Worm (Caenorhabditis elegans) whole organism, L4 larva: Measurements from ENCODE around the gene zmp-5.

Experiments used
- F37D6.2 ChIP-seq: sonication (generic microtip); optimal IDR thresholded peaks from 2 replicates; lab custom pipeline; 2016; ENCODE audit warnings: mild to moderate bottlenecking, missing genetic modification characterization, missing compliant biosample characterization
- F44E2.7 ChIP-seq: fragments of 200-800 bp; sonication (Bioruptor generic); IDR thresholded peaks from 2 replicates; pipeline ENCODE4 v2.1.2; 2022; ENCODE audit warnings: missing genetic modification characterization, missing compliant biosample characterization
- F49E8.2 ChIP-seq: sonication (generic microtip); optimal IDR thresholded peaks from 2 replicates; lab custom pipeline; 2016; ENCODE audit warnings: missing compliant biosample characterization, mild to moderate bottlenecking, missing genetic modification characterization, borderline replicate concordance
- T26A8.4 ChIP-seq: fragments of 200-800 bp; sonication (Bioruptor generic); IDR thresholded peaks from 2 replicates; pipeline ENCODE4 v1.3.6; 2022; ENCODE audit warnings: missing genetic modification characterization, missing compliant biosample characterization
- Y105C5A.15 ChIP-seq: fragments of 200-800 bp; sonication (Bioruptor generic); IDR thresholded peaks from 2 replicates; pipeline ENCODE4 v1.3.6; 2022; ENCODE audit warnings: missing genetic modification characterization, missing compliant biosample characterization
- Y5F2A.4 ChIP-seq: fragments of 200-800 bp; sonication (Bioruptor generic); optimal IDR thresholded peaks from 2 replicates; lab custom pipeline; 2018; ENCODE audit warnings: mild to moderate bottlenecking, missing genetic modification characterization, missing compliant biosample characterization
- ZK546.5 ChIP-seq, 2 experiments: sonication (generic microtip); optimal IDR thresholded peaks; 2 replicates each; lab custom pipeline; 2017; ENCODE audit warnings: missing biosample characterization in 2 of 2, missing genetic modification characterization in 2 of 2
- aha-1 ChIP-seq: fragments of 150-350 bp; peaks from one replicate; lab custom pipeline; 2014; ENCODE audit warnings: missing biosample characterization, missing genetic modification characterization
- aly-2 ChIP-seq: sonication (generic microtip); optimal IDR thresholded peaks from 2 replicates; lab custom pipeline; 2018; ENCODE audit warnings: missing biosample characterization, missing genetic modification characterization
- arid-1 ChIP-seq: fragments of 200-800 bp; sonication (Bioruptor generic); conservative IDR thresholded peaks from 2 replicates; pipeline ENCODE4 v1.3.6; 2022; ENCODE audit warnings: missing genetic modification reagents, missing genetic modification characterization, missing compliant biosample characterization
- ceh-28 ChIP-seq: fragments of 150-350 bp; optimal IDR thresholded peaks from 2 replicates; lab custom pipeline; 2014; ENCODE audit warnings: missing biosample characterization, missing genetic modification reagents, missing genetic modification characterization
- ces-1 ChIP-seq: fragments of 150-350 bp; sonication (generic microtip); optimal IDR thresholded peaks from 4 replicates; lab custom pipeline; 2014; ENCODE audit warnings: missing biosample characterization, missing genetic modification reagents, missing genetic modification characterization
- cey-2 ChIP-seq: sonication (generic microtip); optimal IDR thresholded peaks from 3 replicates; lab custom pipeline; 2017; ENCODE audit warnings: missing genetic modification characterization, mild to moderate bottlenecking, missing compliant biosample characterization, antibody characterized with exemption, borderline replicate concordance; ENCODE audit not compliant: insufficient read depth
- ctbp-1 ChIP-seq: fragments of 200-800 bp; sonication (Bioruptor generic); IDR thresholded peaks from 2 replicates; pipeline ENCODE4 v1.3.6; 2022; ENCODE audit warnings: missing genetic modification reagents, missing genetic modification characterization, missing compliant biosample characterization
- daf-19 ChIP-seq: fragments of 200-800 bp; sonication (Bioruptor generic); conservative IDR thresholded peaks from 2 replicates; pipeline ENCODE4 v1.3.6; 2022; ENCODE audit warnings: missing genetic modification characterization, missing compliant biosample characterization
- daf-8 ChIP-seq: fragments of 200-800 bp; sonication (Bioruptor generic); IDR thresholded peaks from 2 replicates; pipeline ENCODE4 v1.3.6; 2022; ENCODE audit warnings: missing genetic modification characterization, missing compliant biosample characterization
- dmd-8 ChIP-seq: fragments of 200-800 bp; sonication (Bioruptor generic); IDR thresholded peaks from 2 replicates; pipeline ENCODE4 v1.3.6; 2022; ENCODE audit warnings: missing genetic modification characterization, missing compliant biosample characterization
- egl-27 ChIP-seq: sonication (generic microtip); optimal IDR thresholded peaks from 3 replicates; lab custom pipeline; 2017; ENCODE audit warnings: missing biosample characterization, missing genetic modification reagents, missing genetic modification characterization
- egl-43 ChIP-seq: fragments of 200-800 bp; sonication (Bioruptor generic); IDR thresholded peaks from 2 replicates; pipeline ENCODE4 v1.3.6; 2022; ENCODE audit warnings: missing genetic modification reagents, missing genetic modification characterization, missing compliant biosample characterization
- fkh-10 ChIP-seq: fragments of 150-350 bp; optimal IDR thresholded peaks from 2 replicates; lab custom pipeline; 2014; ENCODE audit warnings: missing biosample characterization, missing genetic modification reagents, missing genetic modification characterization
- hmg-1.1 ChIP-seq: fragments of 200-800 bp; sonication (Bioruptor generic); IDR thresholded peaks from 2 replicates; pipeline ENCODE4 v1.3.6; 2022; ENCODE audit warnings: missing genetic modification reagents, missing genetic modification characterization, missing compliant biosample characterization
- lin-13 ChIP-seq: fragments of 150-350 bp; optimal IDR thresholded peaks from 2 replicates; lab custom pipeline; 2014; ENCODE audit warnings: missing biosample characterization, missing genetic modification reagents, missing genetic modification characterization
- lin-38 ChIP-seq: fragments of 200-800 bp; sonication (Bioruptor generic); IDR thresholded peaks from 2 replicates; pipeline ENCODE4 v1.3.6; 2022; ENCODE audit warnings: missing genetic modification reagents, missing genetic modification characterization, missing compliant biosample characterization
- lsy-2 ChIP-seq, 2 experiments: fragments of 150-350 bp in 1 of 2; sonication (generic microtip) in 1 of 2; optimal IDR thresholded peaks; 2 replicates each; lab custom pipeline; 2014 to 2017; ENCODE audit warnings: missing biosample characterization in 2 of 2, missing genetic modification characterization in 2 of 2
- madf-5 ChIP-seq, 2 experiments: fragments of 200-800 bp; sonication (Bioruptor generic); IDR thresholded peaks; 2 replicates each; pipeline ENCODE4 v1.3.6; 2022; ENCODE audit warnings: missing compliant biosample characterization in 2 of 2, missing genetic modification characterization in 2 of 2
- madf-9 ChIP-seq: fragments of 200-800 bp; sonication (Bioruptor generic); conservative IDR thresholded peaks from 2 replicates; pipeline ENCODE4 v1.3.6; 2022; ENCODE audit warnings: missing genetic modification reagents, missing genetic modification characterization, missing compliant biosample characterization
- mdl-1 ChIP-seq, 2 experiments: fragments of 150-350 bp in 1 of 2; sonication (generic microtip) in 1 of 2; optimal IDR thresholded peaks; 2 replicates each; lab custom pipeline; 2014 to 2017; ENCODE audit warnings: missing biosample characterization in 2 of 2, missing genetic modification characterization in 2 of 2
- mdt-29 ChIP-seq: fragments of 200-800 bp; sonication (Bioruptor generic); IDR thresholded peaks from 2 replicates; pipeline ENCODE4 v1.3.6; 2022; ENCODE audit warnings: missing genetic modification reagents, missing genetic modification characterization, missing compliant biosample characterization
- mep-1 ChIP-seq: fragments of 150-350 bp; sonication (generic microtip); optimal IDR thresholded peaks from 3 replicates; lab custom pipeline; 2014; ENCODE audit warnings: missing biosample characterization, missing genetic modification characterization
- mxl-2 ChIP-seq: fragments of 200-800 bp; sonication (Bioruptor generic); conservative IDR thresholded peaks from 2 replicates; pipeline ENCODE4 v1.3.6; 2022; ENCODE audit warnings: missing genetic modification reagents, missing genetic modification characterization, missing compliant biosample characterization
- mxl-3 ChIP-seq: fragments of 200-800 bp; sonication (Bioruptor generic); optimal IDR thresholded peaks from 2 replicates; lab custom pipeline; 2018; ENCODE audit warnings: mild to moderate bottlenecking, missing genetic modification characterization, missing compliant biosample characterization
- nhr-237 ChIP-seq: sonication (generic microtip); optimal IDR thresholded peaks from 2 replicates; lab custom pipeline; 2017; ENCODE audit warnings: missing biosample characterization, missing genetic modification characterization
- nhr-25 ChIP-seq: sonication (generic microtip); optimal IDR thresholded peaks from 2 replicates; lab custom pipeline; 2017; ENCODE audit warnings: missing genetic modification characterization, mild to moderate bottlenecking, missing compliant biosample characterization, antibody characterized with exemption, moderate library complexity, borderline replicate concordance; ENCODE audit not compliant: insufficient read depth
- nhr-28 ChIP-seq: fragments of 150-350 bp; optimal IDR thresholded peaks from 2 replicates; lab custom pipeline; 2014; ENCODE audit warnings: missing biosample characterization, missing genetic modification characterization
- nhr-41 ChIP-seq: fragments of 200-800 bp; sonication (Bioruptor generic); IDR thresholded peaks from 2 replicates; pipeline ENCODE4 v1.3.6; 2022; ENCODE audit warnings: missing genetic modification reagents, missing genetic modification characterization, missing compliant biosample characterization
- nhr-76 ChIP-seq: fragments of 150-350 bp; optimal IDR thresholded peaks from 2 replicates; lab custom pipeline; 2014; ENCODE audit warnings: missing biosample characterization, missing genetic modification characterization
- saeg-2 ChIP-seq: fragments of 200-800 bp; sonication (Bioruptor generic); IDR thresholded peaks from 2 replicates; pipeline ENCODE4 v1.3.6; 2022; ENCODE audit warnings: missing genetic modification reagents, missing genetic modification characterization, missing compliant biosample characterization
- sdz-12 ChIP-seq: fragments of 200-800 bp; sonication (Bioruptor generic); optimal IDR thresholded peaks from 2 replicates; lab custom pipeline; 2018; ENCODE audit warnings: mild to moderate bottlenecking, missing genetic modification characterization, missing compliant biosample characterization
- set-16 ChIP-seq: fragments of 200-800 bp; sonication (Bioruptor generic); IDR thresholded peaks from 2 replicates; pipeline ENCODE4 v1.3.6; 2022; ENCODE audit warnings: missing genetic modification reagents, missing genetic modification characterization, missing compliant biosample characterization
- snpc-4 ChIP-seq: fragments of 150-350 bp; optimal IDR thresholded peaks from 2 replicates; lab custom pipeline; 2014; ENCODE audit warnings: missing biosample characterization, missing genetic modification characterization
- spr-3 ChIP-seq: fragments of 200-800 bp; sonication (Bioruptor generic); optimal IDR thresholded peaks from 2 replicates; lab custom pipeline; 2018; ENCODE audit warnings: mild to moderate bottlenecking, missing genetic modification characterization, missing compliant biosample characterization
- unc-39 ChIP-seq: sonication (generic microtip); optimal IDR thresholded peaks from 2 replicates; lab custom pipeline; 2017; ENCODE audit warnings: missing biosample characterization, missing genetic modification characterization
- unc-62 ChIP-seq, 3 experiments: fragments of 150-350 bp in 1 of 3; sonication (generic microtip); optimal IDR thresholded peaks in 2 of 3; peaks in 1 of 3; 1 replicate in 1 of 3; 2 replicates in 2 of 3; lab custom pipeline; 2014 to 2017; ENCODE audit warnings: missing biosample characterization in 3 of 3, missing genetic modification characterization in 3 of 3, missing genetic modification reagents in 3 of 3, missing genotype in 1 of 3
- vab-7 ChIP-seq: fragments of 200-800 bp; sonication (Bioruptor generic); IDR thresholded peaks from 2 replicates; pipeline ENCODE4 v1.3.6; 2022; ENCODE audit warnings: missing genetic modification reagents, missing genetic modification characterization, missing compliant biosample characterization
- zag-1 ChIP-seq: fragments of 150-350 bp; optimal IDR thresholded peaks from 2 replicates; lab custom pipeline; 2014; ENCODE audit warnings: missing biosample characterization, missing genetic modification characterization
- zfp-2 ChIP-seq: sonication (generic microtip); optimal IDR thresholded peaks from 2 replicates; lab custom pipeline; 2016; ENCODE audit warnings: mild to moderate bottlenecking, missing genetic modification characterization, missing compliant biosample characterization
- zip-11 ChIP-seq: fragments of 200-800 bp; sonication (Bioruptor generic); IDR thresholded peaks from 2 replicates; pipeline ENCODE4 v1.3.6; 2022; ENCODE audit warnings: missing genetic modification characterization, missing compliant biosample characterization
- zip-2 ChIP-seq: fragments of 150-350 bp; optimal IDR thresholded peaks from 2 replicates; lab custom pipeline; 2014; ENCODE audit warnings: missing biosample characterization, missing genetic modification characterization
- ztf-11 ChIP-seq: fragments of 150-350 bp; optimal IDR thresholded peaks from 2 replicates; lab custom pipeline; 2014; ENCODE audit warnings: missing biosample characterization, missing genetic modification characterization

Gene zmp-5

ce11 chrX:12689869-12690268 is 43.0 kb downstream of the zmp-5 start:
- TF ChIP-seq nhr-41 (GFP tag; lab: Robert Waterston, UW) (no peak), ctbp-1 (GFP tag; lab: Robert Waterston, UW) (0 out of 2 replicates have a peak, but pooled peaks have one; percentile 22), unc-62 (GFP tag; optimal IDR thresholded peaks at IDR 0.05 in 1 of 2; lab: Kevin White, UChicago) (peak in 1 of 2 experiments; percentile 84), unc-62 (tag; optimal IDR thresholded peaks at IDR 0.05; lab: Kevin White, UChicago) (no peak), Y105C5A.15 (GFP tag; lab: Robert Waterston, UW) (no peak), fkh-10 (GFP tag; lab: Kevin White, UChicago) (peak; percentile 93), zip-11 (GFP tag; lab: Robert Waterston, UW) (no peak), ces-1 (GFP tag; lab: Kevin White, UChicago) (peak; percentile 93), lsy-2 (tag; optimal IDR thresholded peaks at IDR 0.05; lab: Kevin White, UChicago) (peak in 1 of 2 experiments; percentile 10), mep-1 (no peak), vab-7 (GFP tag; lab: Robert Waterston, UW) (no peak), spr-3 (GFP tag; lab: Kevin White, UChicago) (no peak), saeg-2 (no peak)
- TF ChIP-seq, all 104 proteins: peak for 5

DNA sequence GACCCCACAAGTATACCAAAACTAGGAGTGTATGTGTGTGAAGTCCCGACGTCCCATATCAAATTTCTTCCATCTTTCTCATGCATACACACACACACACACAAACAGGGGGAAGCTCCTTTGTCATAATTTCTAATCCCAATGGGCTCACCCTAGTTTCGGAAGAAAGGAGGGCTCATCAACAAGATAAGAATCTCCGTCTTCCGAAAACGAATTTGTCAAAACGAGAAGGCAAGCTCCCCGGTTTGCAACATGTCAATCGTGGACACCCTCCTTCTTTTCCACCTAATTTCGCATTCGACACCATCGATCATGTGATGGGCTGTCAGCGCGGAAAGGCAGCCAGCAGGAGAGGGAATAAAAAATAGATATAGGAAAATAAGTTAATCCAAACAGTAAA is 43.4 kb downstream of the zmp-5 start:
- TF ChIP-seq F37D6.2 (tag; lab: Kevin White, UChicago): no peak
- no peak for TF ChIP-seq set-16
- no peak for TF ChIP-seq egl-27
- no peak for TF ChIP-seq mxl-2 (GFP tag; lab: Robert Waterston, UW)
- no peak for TF ChIP-seq nhr-76
- TF ChIP-seq mdt-29 (GFP tag; lab: Robert Waterston, UW): no peak
- TF ChIP-seq mdl-1 (tag; optimal IDR thresholded peaks at IDR 0.05; lab: Kevin White, UChicago): no peak
- no peak for TF ChIP-seq ZK546.5 (tag; optimal IDR thresholded peaks at IDR 0.05; lab: Kevin White, UChicago)
- TF ChIP-seq egl-43: peak; percentile 58; the same call in 1 of the 2 replicates
- no peak for TF ChIP-seq Y5F2A.4 (GFP tag; lab: Kevin White, UChicago)
- TF ChIP-seq vab-7 (GFP tag; lab: Robert Waterston, UW): 0 out of 2 replicates have a peak, but pooled peaks have one; percentile 25
- no peak for TF ChIP-seq ztf-11
- TF ChIP-seq aly-2 (tag; lab: Kevin White, UChicago): no peak
- no peak for TF ChIP-seq daf-19 (GFP tag; lab: Robert Waterston, UW)
- no peak for TF ChIP-seq snpc-4 (tag; lab: Kevin White, UChicago)
- TF ChIP-seq madf-5 (GFP tag; IDR thresholded peaks at IDR 0.05; lab: Robert Waterston, UW): no peak
- TF ChIP-seq zag-1: no peak
- no peak for TF ChIP-seq madf-9 (GFP tag; lab: Robert Waterston, UW)
- TF ChIP-seq unc-39 (tag; lab: Kevin White, UChicago): no peak
- TF ChIP-seq aha-1: peak; percentile 90
- TF ChIP-seq cey-2 (tag; lab: Kevin White, UChicago): no peak
- TF ChIP-seq nhr-25 (tag; lab: Kevin White, UChicago): no peak
- TF ChIP-seq T26A8.4 (GFP tag; lab: Robert Waterston, UW): 0 out of 2 replicates have a peak, but pooled peaks have one; percentile 20
- TF ChIP-seq zip-2 (tag; lab: Kevin White, UChicago): no peak
- no peak for TF ChIP-seq hmg-1.1 (GFP tag; lab: Robert Waterston, UW)
- no peak for TF ChIP-seq mxl-3 (GFP tag; lab: Kevin White, UChicago)
- no peak for TF ChIP-seq arid-1 (GFP tag; lab: Robert Waterston, UW)
- TF ChIP-seq lin-38: no peak
- no peak for TF ChIP-seq daf-8 (GFP tag; lab: Robert Waterston, UW)
- no peak for TF ChIP-seq F49E8.2
- TF ChIP-seq ctbp-1 (GFP tag; lab: Robert Waterston, UW): peak; percentile 25; the same call in 1 of the 2 replicates
- TF ChIP-seq F44E2.7 (GFP tag; lab: Robert Waterston, UW): no peak
- TF ChIP-seq zfp-2 (tag; lab: Kevin White, UChicago): no peak
- no peak for TF ChIP-seq sdz-12
- no peak for TF ChIP-seq ceh-28 (tag; lab: Kevin White, UChicago)
- peak; percentile 68 for TF ChIP-seq mep-1
- TF ChIP-seq lsy-2 (tag; optimal IDR thresholded peaks at IDR 0.05; lab: Kevin White, UChicago): peak in 1 of 2 experiments; percentile 44
- no peak for TF ChIP-seq nhr-28 (tag; lab: Kevin White, UChicago)
- TF ChIP-seq nhr-237 (tag; lab: Kevin White, UChicago): no peak
- TF ChIP-seq dmd-8: no peak
- TF ChIP-seq lin-13 (GFP tag; lab: Kevin White, UChicago): no peak
- TF ChIP-seq saeg-2: no peak
